Worm (Caenorhabditis elegans) whole organism, late embryonic: ENCODE results near the gene txt-19.

Source experiments
- ceh-24 ChIP-seq: sonication (generic microtip); optimal IDR thresholded peaks from 2 replicates; lab custom pipeline; 2016; ENCODE audit warnings: mild to moderate bottlenecking, missing genetic modification characterization, missing compliant biosample characterization
- hlh-6 ChIP-seq: sonication (generic microtip); optimal IDR thresholded peaks from 2 replicates; lab custom pipeline; 2016; ENCODE audit warnings: missing genotype, missing genetic modification characterization, missing compliant biosample characterization
- nfya-1 ChIP-seq: sonication (generic microtip); optimal IDR thresholded peaks from 2 replicates; lab custom pipeline; 2017; ENCODE audit warnings: missing genetic modification characterization, mild to moderate bottlenecking, missing compliant biosample characterization, antibody characterized with exemption, moderate library complexity
- npax-4 ChIP-seq: sonication (generic microtip); optimal IDR thresholded peaks from 2 replicates; lab custom pipeline; 2016; ENCODE audit warnings: missing genetic modification characterization, missing compliant biosample characterization
- unc-42 ChIP-seq: sonication (generic microtip); optimal IDR thresholded peaks from 2 replicates; lab custom pipeline; 2016; ENCODE audit warnings: missing genotype, missing genetic modification characterization, missing compliant biosample characterization

DNA sequence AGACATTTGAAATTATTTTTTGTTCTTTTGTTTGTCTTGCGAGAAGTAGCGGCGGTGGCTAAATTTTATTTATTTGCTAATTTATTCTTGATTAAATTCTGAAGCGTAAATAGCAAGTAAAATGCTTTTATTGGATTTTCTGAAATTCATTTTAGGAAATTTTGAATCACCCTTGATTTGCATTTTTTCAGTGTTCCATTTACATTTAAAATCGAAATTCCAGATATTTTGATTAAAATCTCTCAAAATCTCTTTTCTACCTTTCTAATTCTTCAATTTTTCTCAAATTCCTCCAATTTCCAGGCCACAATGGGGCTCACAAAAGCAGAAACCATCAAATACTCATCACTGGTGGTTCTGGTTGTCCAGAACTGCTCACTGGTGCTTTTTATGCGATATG is 9.5 kb downstream of the txt-19 start, which contains the start of gene nstp-5:
- TF ChIP-seq unc-42 (tag; lab: Kevin White, UChicago) (no peak), hlh-6 (no peak), npax-4 (tag; lab: Kevin White, UChicago) (no peak), ceh-24 (no peak), nfya-1 (tag; lab: Kevin White, UChicago) (no peak)
